Worm (Caenorhabditis elegans) whole organism, L4 larva: ENCODE data around the gene R03H10.11.

Experiments
- egl-27 ChIP-seq: sonication (generic microtip); optimal IDR thresholded peaks from 3 replicates; lab custom pipeline; 2017; ENCODE audit warnings: missing biosample characterization, missing genetic modification reagents, missing genetic modification characterization
- lin-1 ChIP-seq: fragments of 200-800 bp; sonication (Bioruptor generic); IDR thresholded peaks from 2 replicates; pipeline ENCODE4 v1.3.6; 2022; ENCODE audit warnings: missing genetic modification reagents, missing genetic modification characterization, missing compliant biosample characterization
- madf-9 ChIP-seq: fragments of 200-800 bp; sonication (Bioruptor generic); conservative IDR thresholded peaks from 2 replicates; pipeline ENCODE4 v1.3.6; 2022; ENCODE audit warnings: missing genetic modification reagents, missing genetic modification characterization, missing compliant biosample characterization
- nhr-11 ChIP-seq: fragments of 150-350 bp; optimal IDR thresholded peaks from 2 replicates; lab custom pipeline; 2014; ENCODE audit warnings: missing biosample characterization, missing genetic modification characterization
- zip-2 ChIP-seq: fragments of 150-350 bp; optimal IDR thresholded peaks from 2 replicates; lab custom pipeline; 2014; ENCODE audit warnings: missing biosample characterization, missing genetic modification characterization

DNA sequence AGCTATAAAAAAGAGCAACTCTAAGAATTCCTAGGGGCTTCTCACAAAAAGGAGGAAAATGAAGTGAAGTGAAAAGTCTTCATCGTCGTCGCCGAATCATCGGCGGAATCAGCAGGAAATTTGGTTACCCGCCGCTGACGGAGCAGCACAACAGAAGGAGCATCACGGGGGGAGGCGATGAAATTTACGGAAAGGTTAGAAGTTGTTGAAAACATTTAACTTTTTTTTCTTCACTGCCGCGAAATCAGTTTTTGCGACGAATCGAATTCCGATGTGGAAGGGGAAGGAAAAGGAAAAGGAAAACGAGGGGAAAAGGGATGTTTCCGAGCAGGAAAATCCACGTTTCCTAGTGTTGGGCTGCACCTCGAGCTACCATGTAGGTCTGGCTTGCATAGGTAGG is 49.1 kb upstream of the R03H10.11 start:
- TF ChIP-seq egl-27 (tag; lab: Kevin White, UChicago) (no peak), madf-9 (GFP tag; lab: Robert Waterston, UW) (no peak), nhr-11 (tag; lab: Kevin White, UChicago) (no peak), lin-1 (no peak), zip-2 (no peak)
